Worm (Caenorhabditis elegans): ENCODE results near the gene M04D8.8.
A peak's percentile ranks its signal among the peaks of the same experiment; 100 is the strongest.
"Not testable (repeated sequence)": the region's sequence is repeated elsewhere in the genome, so short reads cannot be mapped to it uniquely, and the experiment has no call there.

Gene M04D8.8

ce11 chrIII:10040013-10040412, 6.0 kb downstream of the M04D8.8 start, which contains the start of gene T16G12.7:
TSS of gene T16G12.7 (minus strand) at chrIII:10040113.
- TF ChIP-seq hnd-1 (tag; optimal IDR thresholded peaks at IDR 0.05) (no peak), ets-7 (tag; optimal IDR thresholded peaks at IDR 0.05) (no peak), ceh-13 (GFP tag; optimal IDR thresholded peaks at IDR 0.05) (no peak), ama-1 (optimal IDR thresholded peaks at IDR 0.05) (no peak), scrt-1 (GFP tag; IDR thresholded peaks at IDR 0.05) (no peak), hmg-4 (GFP tag; optimal IDR thresholded peaks at IDR 0.05) (no peak)

ce11 chrIII:10049682-10050081, 15.7 kb downstream of the M04D8.8 start, which contains the start of gene T16G12.1:
TSS of gene T16G12.1 (minus strand) at chrIII:10049857.
- TF ChIP-seq tbx-11 (GFP tag; IDR thresholded peaks at IDR 0.05) = no peak
- TF ChIP-seq F13C5.2 (tag; optimal IDR thresholded peaks at IDR 0.05) = no peak
- no peak for TF ChIP-seq aly-1 (tag; optimal IDR thresholded peaks at IDR 0.05)
- TF ChIP-seq hnd-1 (tag; optimal IDR thresholded peaks at IDR 0.05) = no peak
- no peak for TF ChIP-seq B0310.2 (tag; optimal IDR thresholded peaks at IDR 0.05)
- no peak for TF ChIP-seq sea-1 (GFP tag; conservative IDR thresholded peaks at IDR 0.05)
- no peak for TF ChIP-seq ceh-13 (GFP tag; optimal IDR thresholded peaks at IDR 0.05)

- TF ChIP-seq hmbx-1 (tag; optimal IDR thresholded peaks at IDR 0.05); tra-4 (tag; optimal IDR thresholded peaks at IDR 0.05); sea-1 (GFP tag; conservative IDR thresholded peaks at IDR 0.05): not testable (repeated sequence)
Observed at ce11 chrIII:10050321-10050720, 16.3 kb downstream of the M04D8.8 start, which contains the start of gene T16G12.3. TSS of gene T16G12.3 (plus strand) at chrIII:10050621.

ce11 chrIII:10053312-10053711, 19.3 kb downstream of the M04D8.8 start, which contains the start of gene T16G12.12:
TSS of gene T16G12.12 (plus strand) at chrIII:10053612.
- TF ChIP-seq hmbx-1 (tag; optimal IDR thresholded peaks at IDR 0.05); hmg-4 (GFP tag; optimal IDR thresholded peaks at IDR 0.05); hnd-1 (tag; optimal IDR thresholded peaks at IDR 0.05): not testable (repeated sequence)

- TF ChIP-seq ama-1 (optimal IDR thresholded peaks at IDR 0.05) = no peak
Observed at ce11 chrIII:10056033-10056432, 22.1 kb downstream of the M04D8.8 start, which contains the start of gene T16G12.10. TSS of gene T16G12.10 (minus strand) at chrIII:10056133.

- TF ChIP-seq scrt-1 (GFP tag; IDR thresholded peaks at IDR 0.05) = no peak
- no peak for TF ChIP-seq ceh-13 (GFP tag; optimal IDR thresholded peaks at IDR 0.05)
- TF ChIP-seq ama-1 (optimal IDR thresholded peaks at IDR 0.05) = no peak
- TF ChIP-seq B0310.2 (tag; optimal IDR thresholded peaks at IDR 0.05) = no peak
- no peak for TF ChIP-seq tra-4 (tag; optimal IDR thresholded peaks at IDR 0.05)
- no peak for TF ChIP-seq sea-1 (GFP tag; conservative IDR thresholded peaks at IDR 0.05)
- no peak for TF ChIP-seq hmg-4 (GFP tag; optimal IDR thresholded peaks at IDR 0.05)
- TF ChIP-seq pes-1 (GFP tag; IDR thresholded peaks at IDR 0.05) = no peak
- TF ChIP-seq ets-7 (tag; optimal IDR thresholded peaks at IDR 0.05) = no peak
- TF ChIP-seq F13C5.2 (tag; optimal IDR thresholded peaks at IDR 0.05) = no peak
- TF ChIP-seq hnd-1 (tag; optimal IDR thresholded peaks at IDR 0.05) = no peak
- TF ChIP-seq tbx-37 (GFP tag; conservative IDR thresholded peaks at IDR 0.05) = no peak
- no peak for TF ChIP-seq ceh-36 (tag; optimal IDR thresholded peaks at IDR 0.05)
- TF ChIP-seq flt-1 (GFP tag; IDR thresholded peaks at IDR 0.05) = no peak
Observed at ce11 chrIII:10057518-10057917, 23.5 kb downstream of the M04D8.8 start, which contains the start of gene T16G12.4. TSS of gene T16G12.4 (plus strand) at chrIII:10057818.

ce11 chrIII:10059002-10059401, 25.0 kb downstream of the M04D8.8 start, which contains the start of gene T16G12.8:
TSS of gene T16G12.8 (plus strand) at chrIII:10059302.
- TF ChIP-seq aly-1 (tag; optimal IDR thresholded peaks at IDR 0.05) (no peak), hnd-1 (tag; optimal IDR thresholded peaks at IDR 0.05) (no peak), ceh-36 (tag; optimal IDR thresholded peaks at IDR 0.05) (no peak), tbx-11 (GFP tag; IDR thresholded peaks at IDR 0.05) (no peak), hmbx-1 (tag; optimal IDR thresholded peaks at IDR 0.05) (no peak), F13C5.2 (tag; optimal IDR thresholded peaks at IDR 0.05) (no peak), flt-1 (GFP tag; IDR thresholded peaks at IDR 0.05) (no peak), ceh-13 (GFP tag; optimal IDR thresholded peaks at IDR 0.05) (no peak), tra-4 (tag; optimal IDR thresholded peaks at IDR 0.05) (no peak), hmg-4 (GFP tag; optimal IDR thresholded peaks at IDR 0.05) (no peak)

ce11 chrIII:10060573-10060972, 26.6 kb downstream of the M04D8.8 start, which contains the start of gene T16G12.13:
TSS of gene T16G12.13 (plus strand) at chrIII:10060865.
- TF ChIP-seq ets-7 (tag; optimal IDR thresholded peaks at IDR 0.05) = no peak
- no peak for TF ChIP-seq sea-1 (GFP tag; conservative IDR thresholded peaks at IDR 0.05)

- TF ChIP-seq scrt-1 (GFP tag; IDR thresholded peaks at IDR 0.05) (no peak), flt-1 (GFP tag; IDR thresholded peaks at IDR 0.05) (0 out of 2 replicates have a peak, but pooled peaks have one; percentile 35), hmg-4 (GFP tag; optimal IDR thresholded peaks at IDR 0.05) (no peak), tbx-37 (GFP tag; conservative IDR thresholded peaks at IDR 0.05) (peak; percentile 70), pes-1 (GFP tag; IDR thresholded peaks at IDR 0.05) (peak; percentile 63), hmbx-1 (tag; optimal IDR thresholded peaks at IDR 0.05) (no peak), B0310.2 (tag; optimal IDR thresholded peaks at IDR 0.05) (no peak)
Observed at ce11 chrIII:10064140-10064539, 30.2 kb downstream of the M04D8.8 start, which contains the start of gene ekl-6. TSS of gene ekl-6 (plus strand) at chrIII:10064404.
